Fruit fly (Drosophila melanogaster) whole organism, prepupa: Measurements from ENCODE around the gene CG45095.
A peak's percentile ranks its signal among the peaks of the same experiment; 100 is the strongest.

Source experiments
- Blimp-1 ChIP-seq: fragments of 200-800 bp; sonication (Bioruptor generic); optimal IDR thresholded peaks from 3 replicates; lab custom pipeline; 2017; ENCODE audit warnings: missing biosample characterization, missing genetic modification characterization, mild to moderate bottlenecking, moderate library complexity, missing genetic modification reagents
- CG10631 ChIP-seq: fragments of 200-800 bp; sonication (Bioruptor generic); optimal IDR thresholded peaks from 2 replicates; lab custom pipeline; 2016; ENCODE audit warnings: missing biosample characterization, missing genetic modification characterization
- CG16779 ChIP-seq: fragments of 200-800 bp; sonication (Bioruptor generic); optimal IDR thresholded peaks from 3 replicates; lab custom pipeline; 2017; ENCODE audit warnings: missing biosample characterization, mild to moderate bottlenecking, missing genetic modification characterization
- CG31627 ChIP-seq: fragments of 200-800 bp; sonication (Bioruptor generic); optimal IDR thresholded peaks from 3 replicates; lab custom pipeline; 2016; ENCODE audit warnings: missing biosample characterization, missing genetic modification characterization
- CG6276 ChIP-seq: fragments of 200-800 bp; sonication (Bioruptor generic); optimal IDR thresholded peaks from 2 replicates; lab custom pipeline; 2017; ENCODE audit warnings: missing biosample characterization, mild to moderate bottlenecking, missing genetic modification characterization
- Eip78C ChIP-seq: fragments of 200-800 bp; sonication (Bioruptor generic); peaks from one replicate; lab custom pipeline; 2016; ENCODE audit warnings: missing biosample characterization, missing genetic modification characterization

- TF ChIP-seq Eip78C (GFP tag; lab: Kevin White, UChicago) (peak; percentile 59), CG6276 (GFP tag; lab: Kevin White, UChicago) (no peak), Blimp-1 (GFP tag; lab: Kevin White, UChicago) (no peak), CG10631 (no peak), CG16779 (no peak), CG31627 (GFP tag; lab: Kevin White, UChicago) (no peak)
Measured at dm6 chr3R:25137565-25138367, 35.4 kb downstream of the CG45095 start, which contains the start of gene danr.
